Worm (Caenorhabditis elegans) whole organism, early embryonic: ENCODE data around the gene ent-5.

ENCODE experiments used
- B0310.2 ChIP-seq: sonication (generic microtip); optimal IDR thresholded peaks from 2 replicates; lab custom pipeline; 2016; ENCODE audit warnings: mild to moderate bottlenecking, missing genetic modification characterization, missing compliant biosample characterization
- ama-1 ChIP-seq: fragments of 150-350 bp; optimal IDR thresholded peaks from 2 replicates; lab custom pipeline; 2014
- ceh-13 ChIP-seq: fragments of 200-800 bp; sonication (Bioruptor generic); optimal IDR thresholded peaks from 2 replicates; lab custom pipeline; 2018; ENCODE audit warnings: mild to moderate bottlenecking, missing genetic modification characterization, missing compliant biosample characterization
- flt-1 ChIP-seq: fragments of 200-800 bp; sonication (Bioruptor generic); IDR thresholded peaks from 2 replicates; pipeline ENCODE4 v1.3.6; 2022; ENCODE audit warnings: missing genetic modification characterization, missing compliant biosample characterization
- hmbx-1 ChIP-seq: sonication (generic microtip); optimal IDR thresholded peaks from 2 replicates; lab custom pipeline; 2016; ENCODE audit warnings: mild to moderate bottlenecking, missing genetic modification characterization, missing compliant biosample characterization
- hmg-4 ChIP-seq: fragments of 200-800 bp; sonication (Bioruptor generic); optimal IDR thresholded peaks from 2 replicates; lab custom pipeline; 2018; ENCODE audit warnings: mild to moderate bottlenecking, missing genetic modification characterization, missing compliant biosample characterization
- sea-1 ChIP-seq: fragments of 200-800 bp; sonication (Bioruptor generic); conservative IDR thresholded peaks from 2 replicates; pipeline ENCODE4 v1.3.6; 2022; ENCODE audit warnings: missing genetic modification characterization, missing compliant biosample characterization
- tbx-11 ChIP-seq: fragments of 200-800 bp; sonication (Bioruptor generic); IDR thresholded peaks from 2 replicates; pipeline ENCODE4 v1.3.6; 2022; ENCODE audit warnings: missing genetic modification characterization, missing compliant biosample characterization
- tbx-37 ChIP-seq: fragments of 200-800 bp; sonication (Bioruptor generic); conservative IDR thresholded peaks from 2 replicates; pipeline ENCODE4 v1.3.6; 2022; ENCODE audit warnings: missing genetic modification reagents, missing genetic modification characterization, missing compliant biosample characterization

DNA sequence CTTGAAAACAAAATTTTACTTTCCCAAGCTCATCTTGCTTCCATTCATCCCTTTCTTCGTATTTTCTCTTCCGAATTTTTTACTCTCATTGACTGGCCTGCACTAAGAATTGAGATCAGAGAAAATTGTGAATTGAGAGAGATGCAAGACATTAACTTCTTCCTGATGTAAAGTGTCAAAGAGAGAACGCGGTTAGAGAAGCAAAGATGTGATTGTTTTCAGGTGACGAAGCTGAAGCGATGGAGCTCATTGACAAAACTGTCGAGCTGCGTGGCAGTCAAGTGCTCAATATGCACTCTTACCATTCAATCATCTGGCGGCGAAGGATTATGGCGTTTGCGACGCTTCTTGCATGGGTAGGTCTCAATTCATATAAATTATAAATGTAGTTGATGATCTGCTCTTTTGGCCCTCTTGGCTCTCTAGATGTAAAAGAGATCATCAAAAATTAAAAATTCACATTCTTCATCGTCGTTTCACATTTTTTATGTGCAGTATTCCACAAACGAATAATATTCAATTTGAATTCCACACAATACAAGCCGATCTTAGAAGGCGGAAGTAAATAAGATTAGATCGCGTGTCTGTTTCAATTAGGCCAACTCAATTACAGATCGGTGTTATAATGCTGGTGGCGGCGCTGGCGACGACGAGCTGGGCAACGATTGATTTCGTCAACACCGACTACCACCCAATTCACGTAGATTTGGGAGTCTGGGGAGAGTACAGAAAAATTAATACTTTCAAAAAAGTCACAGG, 20.0 kb downstream of the ent-5 start:
- TF ChIP-seq tbx-37 (GFP tag; lab: Robert Waterston, UW) (no peak), flt-1 (GFP tag; lab: Robert Waterston, UW) (no peak), ama-1 (no peak), sea-1 (GFP tag; lab: Robert Waterston, UW) (no peak), hmbx-1 (tag; lab: Kevin White, UChicago) (no peak), tbx-11 (GFP tag; lab: Robert Waterston, UW) (no peak), hmg-4 (GFP tag; lab: Kevin White, UChicago) (no peak), B0310.2 (tag; lab: Kevin White, UChicago) (no peak), ceh-13 (GFP tag; lab: Kevin White, UChicago) (no peak)
